Fruit fly (Drosophila melanogaster) S2 (cell line): ENCODE data around the gene yrt.

Experiments used
- CG8478 ChIP-seq: fragments of >200 bp; optimal IDR thresholded peaks from 2 replicates; lab custom pipeline; 2018
- CTCF ChIP-seq, 2 experiments: fragments of >200 bp; optimal IDR thresholded peaks; 2 replicates each; lab custom pipeline; 2018

DNA sequence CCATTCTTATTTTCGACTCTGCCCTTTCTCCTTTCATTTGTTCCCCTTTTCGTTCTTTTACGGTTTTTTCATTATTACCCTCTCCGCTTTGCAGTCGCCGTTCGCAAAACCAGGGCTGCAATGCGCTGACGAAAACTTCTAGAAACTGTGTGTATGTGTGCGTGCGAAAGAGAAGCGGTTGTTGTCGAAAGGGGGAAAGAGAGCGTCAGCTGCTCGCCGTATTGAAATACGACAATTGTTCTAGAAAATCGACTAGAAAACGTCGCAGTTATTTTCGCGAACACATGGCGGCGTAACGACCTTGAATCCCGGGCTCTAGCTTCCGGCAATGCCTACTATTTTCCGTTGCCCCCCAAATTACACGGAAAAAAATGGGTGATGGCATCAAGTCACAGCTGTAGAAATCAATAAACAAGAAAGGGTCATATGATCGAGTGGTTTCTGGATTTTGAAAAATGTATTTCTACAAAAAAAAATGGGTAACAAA, 52.1 kb downstream of the yrt start:
- no peak for TF ChIP-seq CTCF (optimal IDR thresholded peaks at IDR 0.05; lab: Kevin White, UChicago)
- no peak for TF ChIP-seq CG8478 (lab: Kevin White, UChicago)
